Fruit fly (Drosophila melanogaster): ENCODE measurements around the gene mRpL22.
A peak's percentile ranks its signal among the peaks of the same experiment; 100 is the strongest.

The mRpL22 gene

DNA sequence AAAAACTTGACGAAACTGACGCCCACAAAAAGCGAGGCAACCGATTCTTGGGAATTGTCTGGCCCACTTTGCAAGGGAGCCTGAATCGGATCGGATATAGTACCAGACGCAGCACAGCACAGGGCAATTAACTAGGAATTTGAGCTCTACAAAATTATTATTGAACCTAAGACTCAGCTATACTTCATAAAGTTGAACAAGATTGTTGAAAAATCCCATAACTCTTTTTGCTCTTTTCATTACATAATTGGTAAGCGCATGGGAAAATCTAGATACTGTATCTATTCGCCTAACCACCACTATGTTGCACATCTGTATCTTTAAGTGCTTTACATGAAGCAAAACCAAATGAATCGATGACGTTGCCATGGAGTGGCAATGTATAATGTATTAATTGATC lies 49.4 kb downstream of the mRpL22 start (continued):
- TF ChIP-seq NC2β (GFP tag; optimal IDR thresholded peaks at IDR 0.05): peak; percentile 51
- peak; percentile 14 for TF ChIP-seq CG10543 (GFP tag; optimal IDR thresholded peaks at IDR 0.05)
- peak; percentile 2 for TF ChIP-seq CG3163 (GFP tag; optimal IDR thresholded peaks at IDR 0.05)
- TF ChIP-seq CG9797 (GFP tag; optimal IDR thresholded peaks at IDR 0.05): no peak
- no peak for TF ChIP-seq z (GFP tag; IDR thresholded peaks at IDR 0.05)
- peak; percentile 53 for TF ChIP-seq CG9215 (GFP tag; IDR thresholded peaks at IDR 0.05)
- TF ChIP-seq CG7271 (tag; optimal IDR thresholded peaks at IDR 0.05): peak; percentile 14
- no peak for TF ChIP-seq MESR4 (GFP tag; optimal IDR thresholded peaks at IDR 0.05)
- TF ChIP-seq CG10147 (GFP tag; optimal IDR thresholded peaks at IDR 0.05): peak; percentile 34
- TF ChIP-seq wor (GFP tag; IDR thresholded peaks at IDR 0.05): peak; percentile 65
- peak; percentile 12 for TF ChIP-seq CG2116 (GFP tag; optimal IDR thresholded peaks at IDR 0.05)
- peak; percentile 72; the same call in 1 of the 2 replicates for TF ChIP-seq CG14014 (GFP tag; IDR thresholded peaks at IDR 0.05)
- TF ChIP-seq ewg (GFP tag; optimal IDR thresholded peaks at IDR 0.05): peak; percentile 68
- peak; percentile 31 for TF ChIP-seq Nf-YC (tag; optimal IDR thresholded peaks at IDR 0.05)
- TF ChIP-seq ham (GFP tag; IDR thresholded peaks at IDR 0.05): no peak
- TF ChIP-seq Stat92E (GFP tag; optimal IDR thresholded peaks at IDR 0.05): peak in 1 of 3 experiments; percentile 18
- peak; percentile 81 for TF ChIP-seq HLH3B (GFP tag; IDR thresholded peaks at IDR 0.05)
- peak; percentile 30 for TF ChIP-seq dmrt11E (tag; optimal IDR thresholded peaks at IDR 0.05)
- TF ChIP-seq CG17829 (tag; optimal IDR thresholded peaks at IDR 0.05): peak; percentile 78
- peak; percentile 28 for TF ChIP-seq Deaf1 (tag; optimal IDR thresholded peaks at IDR 0.05)
- TF ChIP-seq ro (GFP tag; IDR thresholded peaks at IDR 0.05): no peak
- no peak for TF ChIP-seq CG31224 (GFP tag; IDR thresholded peaks at IDR 0.05)
- TF ChIP-seq HLH4C (GFP tag; IDR thresholded peaks at IDR 0.05; ENCODE audit: partially characterized antibody): no peak
- TF ChIP-seq CG11504 (tag; optimal IDR thresholded peaks at IDR 0.05): peak; percentile 87
- no peak for TF ChIP-seq psq (GFP tag; optimal IDR thresholded peaks at IDR 0.05)
- TF ChIP-seq Dek (tag; optimal IDR thresholded peaks at IDR 0.05): peak; percentile 27
- TF ChIP-seq nerfin-1 (tag; optimal IDR thresholded peaks at IDR 0.05): peak; percentile 62
- peak; percentile 25 for TF ChIP-seq CG8359 (GFP tag; optimal IDR thresholded peaks at IDR 0.05; ENCODE audit: borderline replicate concordance)
- TF ChIP-seq CG30431 (GFP tag; optimal IDR thresholded peaks at IDR 0.05): peak; percentile 64
- TF ChIP-seq D19A (tag; optimal IDR thresholded peaks at IDR 0.05): peak; percentile 70
- no peak for TF ChIP-seq toy (GFP tag; IDR thresholded peaks at IDR 0.05)
- no peak for TF ChIP-seq zfh2 (GFP tag; optimal IDR thresholded peaks at IDR 0.05)
- no peak for TF ChIP-seq seq (GFP tag; IDR thresholded peaks at IDR 0.05)
- no peak for TF ChIP-seq hkb (optimal IDR thresholded peaks at IDR 0.05)
- TF ChIP-seq hkb (GFP tag; IDR thresholded peaks at IDR 0.05): peak; percentile 85
- peak in 1 of 2 experiments; percentile 13 for TF ChIP-seq crp (GFP tag; optimal IDR thresholded peaks at IDR 0.05)
- peak; percentile 76 for TF ChIP-seq Ssrp (tag; optimal IDR thresholded peaks at IDR 0.05)
- peak; percentile 7 for TF ChIP-seq HmgD (GFP tag; optimal IDR thresholded peaks at IDR 0.05)
- no peak for TF ChIP-seq Dip3 (GFP tag; optimal IDR thresholded peaks at IDR 0.05)
- TF ChIP-seq NfI (GFP tag; optimal IDR thresholded peaks at IDR 0.05): peak; percentile 77
- TF ChIP-seq Dad (GFP tag; optimal IDR thresholded peaks at IDR 0.05): peak; percentile 35
- TF ChIP-seq da (GFP tag; optimal IDR thresholded peaks at IDR 0.05): peak; percentile 38
- peak; percentile 27 for TF ChIP-seq Max (GFP tag; optimal IDR thresholded peaks at IDR 0.05)
- no peak for TF ChIP-seq CG3838 (GFP tag; optimal IDR thresholded peaks at IDR 0.05)
- TF ChIP-seq CG5953 (GFP tag; IDR thresholded peaks at IDR 0.05): peak; percentile 77
- no peak for TF ChIP-seq dimm (GFP tag; IDR thresholded peaks at IDR 0.05)
- peak; percentile 64 for TF ChIP-seq Atf-2 (GFP tag; optimal IDR thresholded peaks at IDR 0.05)
- peak; percentile 64 for TF ChIP-seq nom (GFP tag; optimal IDR thresholded peaks at IDR 0.05)
- peak; percentile 80 for TF ChIP-seq Camta (GFP tag; optimal IDR thresholded peaks at IDR 0.05)
- peak; percentile 82 for TF ChIP-seq lmd (GFP tag; IDR thresholded peaks at IDR 0.05)
- no peak for TF ChIP-seq GATAe (GFP tag; conservative IDR thresholded peaks at IDR 0.05)

All from whole organism, embryonic.